Fruit fly (Drosophila melanogaster) whole organism, embryonic: ENCODE measurements around the gene CG18744.

ENCODE experiments used
- Ada2b ChIP-seq: fragments of 200-800 bp; sonication (Bioruptor generic); IDR thresholded peaks from 2 replicates; pipeline ENCODE4 v1.3.6; 2022; ENCODE audit warnings: missing biosample characterization, missing genetic modification characterization
- Blimp-1 ChIP-seq: fragments of 200-800 bp; sonication (Bioruptor generic); optimal IDR thresholded peaks from 3 replicates; lab custom pipeline; 2018; ENCODE audit warnings: missing biosample characterization, missing genetic modification characterization, mild to moderate bottlenecking, moderate library complexity, missing genetic modification reagents
- CG10565 ChIP-seq: fragments of 200-800 bp; sonication (Bioruptor generic); optimal IDR thresholded peaks from 3 replicates; lab custom pipeline; 2016; ENCODE audit warnings: missing biosample characterization, mild to moderate bottlenecking, missing genetic modification characterization
- CG11456 ChIP-seq: fragments of 200-800 bp; sonication (Bioruptor generic); IDR thresholded peaks from 3 replicates; pipeline ENCODE4 v1.3.6; 2022; ENCODE audit warnings: missing biosample characterization, missing genetic modification characterization
- CG11504 ChIP-seq: fragments of 200-800 bp; sonication (Bioruptor generic); optimal IDR thresholded peaks from 3 replicates; lab custom pipeline; 2019; ENCODE audit warnings: missing biosample characterization, mild to moderate bottlenecking, missing genetic modification characterization, moderate library complexity
- CG11723 ChIP-seq: fragments of 200-800 bp; sonication (Bioruptor generic); optimal IDR thresholded peaks from 2 replicates; lab custom pipeline; 2017; ENCODE audit warnings: missing biosample characterization, mild to moderate bottlenecking, missing genetic modification characterization
- CG12104 ChIP-seq: fragments of 200-800 bp; sonication (Bioruptor generic); optimal IDR thresholded peaks from 3 replicates; lab custom pipeline; 2016; ENCODE audit warnings: missing biosample characterization, missing genetic modification characterization
- CG12236 ChIP-seq: fragments of 200-800 bp; sonication (Bioruptor generic); optimal IDR thresholded peaks from 2 replicates; lab custom pipeline; 2016; ENCODE audit warnings: missing biosample characterization, missing genetic modification characterization
- CG13424 ChIP-seq: fragments of 200-800 bp; sonication (Bioruptor generic); optimal IDR thresholded peaks from 2 replicates; lab custom pipeline; 2019; ENCODE audit warnings: missing biosample characterization, mild to moderate bottlenecking, missing genetic modification characterization, moderate library complexity
- CG14014 ChIP-seq: fragments of 200-800 bp; sonication (Bioruptor generic); IDR thresholded peaks from 2 replicates; pipeline ENCODE4 v1.3.6; 2022; ENCODE audit warnings: missing biosample characterization, missing genetic modification characterization
- CG14710 ChIP-seq: fragments of 200-800 bp; sonication (Bioruptor generic); optimal IDR thresholded peaks from 3 replicates; lab custom pipeline; 2019; ENCODE audit warnings: missing biosample characterization, mild to moderate bottlenecking, missing genetic modification characterization, moderate library complexity
- CG15514 ChIP-seq: fragments of 200-800 bp; sonication (Bioruptor generic); optimal IDR thresholded peaks from 3 replicates; lab custom pipeline; 2017; ENCODE audit warnings: missing biosample characterization, missing genetic modification characterization, mild to moderate bottlenecking, moderate library complexity, missing genetic modification reagents
- CG16813 ChIP-seq: fragments of 200-800 bp; sonication (Bioruptor generic); IDR thresholded peaks from 3 replicates; pipeline ENCODE4 v1.3.6; 2022; ENCODE audit warnings: missing biosample characterization, missing genetic modification characterization; ENCODE audit not compliant: partially characterized antibody
- CG18011 ChIP-seq: fragments of 200-800 bp; sonication (Bioruptor generic); optimal IDR thresholded peaks from 2 replicates; lab custom pipeline; 2017; ENCODE audit warnings: missing biosample characterization, missing genetic modification characterization, mild to moderate bottlenecking, moderate library complexity, missing genotype
- CG18764 ChIP-seq: fragments of 200-800 bp; sonication (Bioruptor generic); optimal IDR thresholded peaks from 3 replicates; lab custom pipeline; 2016; ENCODE audit warnings: missing biosample characterization, missing genetic modification characterization
- CG2889 ChIP-seq: fragments of 200-800 bp; sonication (Bioruptor generic); IDR thresholded peaks from 3 replicates; pipeline ENCODE4 v1.3.6; 2022; ENCODE audit warnings: missing biosample characterization, missing genetic modification characterization
- CG30403 ChIP-seq: fragments of 200-800 bp; sonication (Bioruptor generic); optimal IDR thresholded peaks from 3 replicates; lab custom pipeline; 2016; ENCODE audit warnings: missing biosample characterization, missing genetic modification characterization
- CG34224 ChIP-seq: fragments of 200-800 bp; sonication (Bioruptor generic); IDR thresholded peaks from 3 replicates; pipeline ENCODE4 v1.3.6; 2022; ENCODE audit warnings: missing biosample characterization, missing genetic modification characterization; ENCODE audit not compliant: partially characterized antibody
- CG43689 ChIP-seq: fragments of 200-800 bp; sonication (Bioruptor generic); IDR thresholded peaks from 2 replicates; pipeline ENCODE4 v1.3.6; 2022; ENCODE audit warnings: missing biosample characterization, missing genetic modification characterization
- CG7372 ChIP-seq: fragments of 200-800 bp; sonication (Bioruptor generic); IDR thresholded peaks from 2 replicates; pipeline ENCODE4 v1.3.6; 2022; ENCODE audit warnings: missing biosample characterization, missing genetic modification characterization
- CG7786 ChIP-seq: fragments of 200-800 bp; sonication (Bioruptor generic); optimal IDR thresholded peaks from 2 replicates; lab custom pipeline; 2016; ENCODE audit warnings: missing biosample characterization, missing genetic modification characterization
- CG8281 ChIP-seq: fragments of 200-800 bp; sonication (Bioruptor generic); optimal IDR thresholded peaks from 2 replicates; lab custom pipeline; 2018; ENCODE audit warnings: missing biosample characterization, mild to moderate bottlenecking, missing genetic modification characterization, moderate library complexity
- Dip3 ChIP-seq: fragments of 200-800 bp; sonication (Bioruptor generic); optimal IDR thresholded peaks from 3 replicates; lab custom pipeline; 2016; ENCODE audit warnings: missing biosample characterization, missing genetic modification characterization
- Dll ChIP-seq: fragments of 200-800 bp; sonication (Bioruptor generic); IDR thresholded peaks from 4 replicates; pipeline ENCODE4 v1.3.6; 2022; ENCODE audit warnings: missing biosample characterization, missing genetic modification characterization; ENCODE audit not compliant: partially characterized antibody
- Doc3 ChIP-seq: fragments of 200-800 bp; sonication (Bioruptor generic); IDR thresholded peaks from 3 replicates; pipeline ENCODE4 v1.3.6; 2022; ENCODE audit warnings: missing biosample characterization, missing genetic modification characterization; ENCODE audit not compliant: partially characterized antibody
- Dref ChIP-seq: fragments of 200-800 bp; sonication (Bioruptor generic); IDR thresholded peaks from 2 replicates; pipeline ENCODE4 v1.3.6; 2022; ENCODE audit warnings: missing biosample characterization, missing genetic modification characterization
- E2f1 ChIP-seq: fragments of 200-800 bp; sonication (Bioruptor generic); IDR thresholded peaks from 2 replicates; pipeline ENCODE4 v1.3.6; 2022; ENCODE audit warnings: missing biosample characterization, missing genetic modification characterization
- Fer2 ChIP-seq: fragments of 200-800 bp; sonication (Bioruptor generic); optimal IDR thresholded peaks from 2 replicates; lab custom pipeline; 2018; ENCODE audit warnings: missing biosample characterization, mild to moderate bottlenecking, missing genetic modification characterization, moderate library complexity
- Fer3 ChIP-seq: fragments of 200-800 bp; sonication (Bioruptor generic); optimal IDR thresholded peaks from 2 replicates; lab custom pipeline; 2018; ENCODE audit warnings: missing biosample characterization, mild to moderate bottlenecking, missing genetic modification characterization, moderate library complexity
- Gsc ChIP-seq: fragments of 200-800 bp; sonication (Bioruptor generic); IDR thresholded peaks from 2 replicates; pipeline ENCODE4 v1.3.6; 2022; ENCODE audit warnings: missing biosample characterization, missing genetic modification characterization
- HmgZ ChIP-seq: fragments of 200-800 bp; sonication (Bioruptor generic); optimal IDR thresholded peaks from 2 replicates; lab custom pipeline; 2018; ENCODE audit warnings: missing biosample characterization, mild to moderate bottlenecking, missing genetic modification characterization
- Kr ChIP-seq: fragments of 200-800 bp; sonication (Bioruptor generic); optimal IDR thresholded peaks from 2 replicates; lab custom pipeline; 2017; ENCODE audit warnings: missing biosample characterization, mild to moderate bottlenecking, missing genetic modification characterization
- MBD-R2 ChIP-seq: fragments of 200-800 bp; sonication (Bioruptor generic); IDR thresholded peaks from 2 replicates; pipeline ENCODE4 v1.3.6; 2022; ENCODE audit warnings: missing biosample characterization, missing genetic modification characterization
- Mad ChIP-seq: fragments of 200-800 bp; sonication (Bioruptor generic); optimal IDR thresholded peaks from 2 replicates; lab custom pipeline; 2016; ENCODE audit warnings: missing biosample characterization, missing genetic modification characterization
- Nf-YA ChIP-seq: fragments of 200-800 bp; sonication (Bioruptor generic); IDR thresholded peaks from 2 replicates; pipeline ENCODE4 v1.3.6; 2022; ENCODE audit warnings: missing biosample characterization, missing genetic modification characterization
- Six4 ChIP-seq: fragments of 200-800 bp; sonication (Bioruptor generic); optimal IDR thresholded peaks from 2 replicates; lab custom pipeline; 2016; ENCODE audit warnings: missing biosample characterization, missing genetic modification characterization
- Trl ChIP-seq, 3 experiments: fragments of >200 bp in 2 of 3; fragments of 200-800 bp in 1 of 3; sonication (Bioruptor generic) in 1 of 3; optimal IDR thresholded peaks; 2 replicates in 1 of 3; 3 replicates in 2 of 3; lab custom pipeline; 2016 to 2017; ENCODE audit warnings: missing biosample characterization in 1 of 3, missing genetic modification characterization in 1 of 3
- Usf ChIP-seq: fragments of 200-800 bp; sonication (Bioruptor generic); optimal IDR thresholded peaks from 2 replicates; lab custom pipeline; 2017; ENCODE audit warnings: missing genotype, missing biosample characterization, missing genetic modification characterization
- al ChIP-seq: fragments of 200-800 bp; sonication (Bioruptor generic); IDR thresholded peaks from 2 replicates; pipeline ENCODE4 v1.3.6; 2022; ENCODE audit warnings: missing biosample characterization, missing genetic modification characterization
- br ChIP-seq: fragments of >200 bp; optimal IDR thresholded peaks from 2 replicates; lab custom pipeline; 2017
- croc ChIP-seq: fragments of 200-800 bp; sonication (Bioruptor generic); conservative IDR thresholded peaks from 3 replicates; pipeline ENCODE4 v1.3.6; 2022; ENCODE audit warnings: missing biosample characterization, missing genetic modification characterization
- ewg ChIP-seq: fragments of 200-800 bp; sonication (Bioruptor generic); optimal IDR thresholded peaks from 3 replicates; lab custom pipeline; 2017; ENCODE audit warnings: mild to moderate bottlenecking, missing biosample characterization, missing genetic modification reagents, missing genetic modification characterization
- gsb-n ChIP-seq: fragments of 200-800 bp; sonication (Bioruptor generic); optimal IDR thresholded peaks from 3 replicates; lab custom pipeline; 2018; ENCODE audit warnings: missing biosample characterization, mild to moderate bottlenecking, missing genetic modification characterization
- hkb ChIP-seq, 2 experiments: fragments of 200-800 bp in 1 of 2; fragments of >200 bp in 1 of 2; sonication (Bioruptor generic) in 1 of 2; IDR thresholded peaks in 1 of 2; optimal IDR thresholded peaks in 1 of 2; 2 replicates each; pipeline versions ENCODE4 v1.3.6 to Lab custom; 2017 to 2022; ENCODE audit warnings: missing biosample characterization in 1 of 2, missing genetic modification characterization in 1 of 2
- ken ChIP-seq: fragments of 200-800 bp; sonication (Bioruptor generic); IDR thresholded peaks from 3 replicates; pipeline ENCODE4 v1.3.6; 2022; ENCODE audit warnings: missing biosample characterization, missing genetic modification characterization
- lab ChIP-seq: fragments of 200-800 bp; sonication (Bioruptor generic); optimal IDR thresholded peaks from 3 replicates; lab custom pipeline; 2017; ENCODE audit warnings: missing biosample characterization, missing genetic modification characterization, mild to moderate bottlenecking, moderate library complexity, missing genetic modification reagents
- nom ChIP-seq: fragments of 200-800 bp; sonication (Bioruptor generic); optimal IDR thresholded peaks from 2 replicates; lab custom pipeline; 2017; ENCODE audit warnings: missing biosample characterization, missing genetic modification characterization, mild to moderate bottlenecking, moderate library complexity, missing genetic modification reagents
- peb ChIP-seq: fragments of 200-800 bp; sonication (Bioruptor generic); IDR thresholded peaks from 2 replicates; pipeline ENCODE4 v1.3.6; 2022; ENCODE audit warnings: missing biosample characterization, missing genetic modification characterization
- slou ChIP-seq: fragments of 200-800 bp; sonication (Bioruptor generic); optimal IDR thresholded peaks from 3 replicates; lab custom pipeline; 2016; ENCODE audit warnings: missing biosample characterization, missing genetic modification characterization
- unpg ChIP-seq: fragments of 200-800 bp; sonication (Bioruptor generic); optimal IDR thresholded peaks from 3 replicates; lab custom pipeline; 2018; ENCODE audit warnings: missing biosample characterization, mild to moderate bottlenecking, missing genetic modification characterization, moderate library complexity
- zfh1 ChIP-seq: fragments of 200-800 bp; sonication (Bioruptor generic); IDR thresholded peaks from 3 replicates; pipeline ENCODE4 v1.3.6; 2022; ENCODE audit warnings: missing biosample characterization, missing genetic modification characterization

Gene CG18744

dm6 chr3R:7749993-7750392, 48.6 kb downstream of the CG18744 start, which contains the start of gene pyd3 (continued):
- peak; percentile 70 to 73 for TF ChIP-seq Trl (optimal IDR thresholded peaks at IDR 0.05; lab: Kevin White, UChicago)
- no peak for TF ChIP-seq Trl (GFP tag; optimal IDR thresholded peaks at IDR 0.05; lab: Kevin White, UChicago)
- no peak for TF ChIP-seq CG2889
- TF ChIP-seq Blimp-1 (GFP tag; lab: Kevin White, UChicago): no peak
- no peak for TF ChIP-seq Mad (GFP tag; lab: Kevin White, UChicago)
- TF ChIP-seq CG7372: no peak
- no peak for TF ChIP-seq hkb (optimal IDR thresholded peaks at IDR 0.05; lab: Kevin White, UChicago)
- no peak for TF ChIP-seq hkb (GFP tag; IDR thresholded peaks at IDR 0.05; lab: Robert Waterston, UW)
- TF ChIP-seq CG8281 (tag; lab: Kevin White, UChicago): no peak
- TF ChIP-seq CG12236: no peak
- no peak for TF ChIP-seq Fer2 (tag; lab: Kevin White, UChicago)
- no peak for TF ChIP-seq CG14014 (GFP tag; lab: Robert Waterston, UW)
- no peak for TF ChIP-seq MBD-R2 (GFP tag; lab: Robert Waterston, UW)
- no peak for TF ChIP-seq CG12104 (GFP tag; lab: Kevin White, UChicago)
- no peak for TF ChIP-seq slou (GFP tag; lab: Kevin White, UChicago)
- TF ChIP-seq CG10565: no peak
- TF ChIP-seq croc: no peak
- peak; percentile 16; the same call in 1 of the 2 replicates for TF ChIP-seq Ada2b (GFP tag; lab: Robert Waterston, UW)
- TF ChIP-seq gsb-n (tag; lab: Kevin White, UChicago): no peak
- no peak for TF ChIP-seq CG30403 (GFP tag; lab: Kevin White, UChicago)
- no peak for TF ChIP-seq nom (GFP tag; lab: Kevin White, UChicago)
- no peak for TF ChIP-seq CG18764 (GFP tag; lab: Kevin White, UChicago)
- TF ChIP-seq Dref (GFP tag; lab: Robert Waterston, UW): no peak
- TF ChIP-seq br: no peak
- no peak for TF ChIP-seq Nf-YA
- TF ChIP-seq Dip3 (GFP tag; lab: Kevin White, UChicago): no peak
- TF ChIP-seq peb: no peak
- TF ChIP-seq CG15514 (GFP tag; lab: Kevin White, UChicago): no peak
- TF ChIP-seq Six4 (GFP tag; lab: Kevin White, UChicago): no peak
- peak; percentile 18 for TF ChIP-seq CG11504 (tag; lab: Kevin White, UChicago)
- no peak for TF ChIP-seq CG43689
- no peak for TF ChIP-seq Usf (GFP tag; lab: Kevin White, UChicago)
- TF ChIP-seq Fer3 (tag; lab: Kevin White, UChicago): peak; percentile 17
- TF ChIP-seq al: no peak
- TF ChIP-seq Kr (GFP tag; lab: Kevin White, UChicago): no peak
- no peak for TF ChIP-seq CG34224 (GFP tag; lab: Robert Waterston, UW)
- TF ChIP-seq Gsc (GFP tag; lab: Robert Waterston, UW): no peak
- no peak for TF ChIP-seq CG16813 (GFP tag; lab: Robert Waterston, UW)
- TF ChIP-seq ken (GFP tag; lab: Robert Waterston, UW): no peak
- TF ChIP-seq CG18011 (GFP tag; lab: Kevin White, UChicago): no peak
- peak; percentile 15 for TF ChIP-seq CG13424 (tag; lab: Kevin White, UChicago)
- no peak for TF ChIP-seq CG14710
- no peak for TF ChIP-seq Dll (GFP tag; lab: Robert Waterston, UW)
- TF ChIP-seq Doc3 (GFP tag; lab: Robert Waterston, UW): no peak
- TF ChIP-seq CG11456: no peak
- no peak for TF ChIP-seq E2f1 (GFP tag; lab: Robert Waterston, UW)
- peak; percentile 35; the same call in 1 of the 3 replicates for TF ChIP-seq zfh1 (GFP tag; lab: Robert Waterston, UW)
- no peak for TF ChIP-seq CG11723
- TF ChIP-seq CG7786: no peak
- TF ChIP-seq unpg (GFP tag; lab: Kevin White, UChicago): peak; percentile 54
- peak; percentile 8 for TF ChIP-seq lab
- no peak for TF ChIP-seq HmgZ (tag; lab: Kevin White, UChicago)
- no peak for TF ChIP-seq ewg (GFP tag; lab: Kevin White, UChicago)
